Fruit fly (Drosophila melanogaster) whole organism, embryonic: ENCODE results near the gene CG32700.

ENCODE experiments used
- Ada2b ChIP-seq: fragments of 200-800 bp; sonication (Bioruptor generic); IDR thresholded peaks from 2 replicates; pipeline ENCODE4 v1.3.6; 2022; ENCODE audit warnings: missing biosample characterization, missing genetic modification characterization
- B-H2 ChIP-seq: fragments of 200-800 bp; sonication (Bioruptor generic); optimal IDR thresholded peaks from 2 replicates; lab custom pipeline; 2018; ENCODE audit warnings: missing biosample characterization, mild to moderate bottlenecking, missing genetic modification characterization
- CG10959 ChIP-seq: fragments of 200-800 bp; sonication (Bioruptor generic); IDR thresholded peaks from 2 replicates; pipeline ENCODE4 v1.3.6; 2022; ENCODE audit warnings: missing biosample characterization, missing genetic modification characterization
- CG10979 ChIP-seq: fragments of 200-800 bp; sonication (Bioruptor generic); optimal IDR thresholded peaks from 2 replicates; lab custom pipeline; 2018; ENCODE audit warnings: missing biosample characterization, mild to moderate bottlenecking, missing genetic modification characterization, moderate library complexity
- CG11247 ChIP-seq: fragments of 200-800 bp; sonication (Bioruptor generic); IDR thresholded peaks from 2 replicates; pipeline ENCODE4 v1.3.6; 2022; ENCODE audit warnings: missing biosample characterization, missing genetic modification characterization
- CG12942 ChIP-seq: fragments of 200-800 bp; sonication (Bioruptor generic); optimal IDR thresholded peaks from 3 replicates; lab custom pipeline; 2016; ENCODE audit warnings: missing biosample characterization, missing genetic modification characterization
- CG14441 ChIP-seq: fragments of 200-800 bp; sonication (Bioruptor generic); IDR thresholded peaks from 2 replicates; pipeline ENCODE4 v1.3.6; 2022; ENCODE audit warnings: missing biosample characterization, missing genetic modification characterization
- CG15601 ChIP-seq: fragments of 200-800 bp; sonication (Bioruptor generic); optimal IDR thresholded peaks from 3 replicates; lab custom pipeline; 2019; ENCODE audit warnings: missing biosample characterization, mild to moderate bottlenecking, missing genetic modification characterization, moderate library complexity
- CG16813 ChIP-seq: fragments of 200-800 bp; sonication (Bioruptor generic); IDR thresholded peaks from 3 replicates; pipeline ENCODE4 v1.3.6; 2022; ENCODE audit warnings: missing biosample characterization, missing genetic modification characterization; ENCODE audit not compliant: partially characterized antibody
- CG16863 ChIP-seq: fragments of 200-800 bp; sonication (Bioruptor generic); optimal IDR thresholded peaks from 3 replicates; lab custom pipeline; 2016; ENCODE audit warnings: missing biosample characterization, missing genetic modification characterization
- CG17385 ChIP-seq: fragments of 200-800 bp; sonication (Bioruptor generic); optimal IDR thresholded peaks from 3 replicates; lab custom pipeline; 2018; ENCODE audit warnings: missing biosample characterization, mild to moderate bottlenecking, missing genetic modification characterization
- CG1792 ChIP-seq: fragments of 200-800 bp; sonication (Bioruptor generic); optimal IDR thresholded peaks from 2 replicates; lab custom pipeline; 2016; ENCODE audit warnings: missing biosample characterization, missing genetic modification characterization
- CG32772 ChIP-seq: fragments of 200-800 bp; sonication (Bioruptor generic); IDR thresholded peaks from 2 replicates; pipeline ENCODE4 v1.3.6; 2022; ENCODE audit warnings: missing biosample characterization, missing genetic modification characterization
- CG3407 ChIP-seq: fragments of 200-800 bp; sonication (Bioruptor generic); optimal IDR thresholded peaks from 2 replicates; lab custom pipeline; 2018; ENCODE audit warnings: missing biosample characterization, mild to moderate bottlenecking, missing genetic modification characterization
- CG34422 ChIP-seq: fragments of 200-800 bp; sonication (Bioruptor generic); IDR thresholded peaks from 3 replicates; pipeline ENCODE4 v1.3.6; 2022; ENCODE audit warnings: missing biosample characterization, missing genetic modification characterization
- CG4820 ChIP-seq: fragments of 200-800 bp; sonication (Bioruptor generic); optimal IDR thresholded peaks from 3 replicates; lab custom pipeline; 2016; ENCODE audit warnings: missing biosample characterization, missing genetic modification characterization
- CG8924 ChIP-seq: fragments of 200-800 bp; optimal IDR thresholded peaks from 3 replicates; lab custom pipeline; 2019; ENCODE audit warnings: missing biosample characterization, mild to moderate bottlenecking, missing genetic modification characterization, moderate library complexity
- CG9727 ChIP-seq: fragments of 200-800 bp; sonication (Bioruptor generic); optimal IDR thresholded peaks from 3 replicates; lab custom pipeline; 2017; ENCODE audit warnings: missing biosample characterization, mild to moderate bottlenecking, missing genetic modification characterization
- CTCF ChIP-seq: fragments of 200-800 bp; sonication (Bioruptor generic); optimal IDR thresholded peaks from 2 replicates; lab custom pipeline; 2017; ENCODE audit warnings: missing biosample characterization, mild to moderate bottlenecking, missing genetic modification characterization, moderate library complexity
- HLH4C ChIP-seq: fragments of 200-800 bp; sonication (Bioruptor generic); IDR thresholded peaks from 3 replicates; pipeline ENCODE4 v1.3.6; 2022; ENCODE audit warnings: missing biosample characterization, missing genetic modification characterization; ENCODE audit not compliant: partially characterized antibody
- HLH54F ChIP-seq: fragments of 200-800 bp; sonication (Bioruptor generic); optimal IDR thresholded peaks from 3 replicates; lab custom pipeline; 2016; ENCODE audit warnings: missing biosample characterization, missing genetic modification characterization
- Hand ChIP-seq: fragments of 200-800 bp; sonication (Bioruptor generic); optimal IDR thresholded peaks from 2 replicates; lab custom pipeline; 2017; ENCODE audit warnings: mild to moderate bottlenecking, missing biosample characterization, missing genetic modification reagents, missing genetic modification characterization
- Hr39 ChIP-seq: fragments of >200 bp; optimal IDR thresholded peaks from 2 replicates; lab custom pipeline; 2017
- NC2β ChIP-seq: fragments of 200-800 bp; sonication (Bioruptor generic); optimal IDR thresholded peaks from 2 replicates; lab custom pipeline; 2016; ENCODE audit warnings: missing biosample characterization, missing genetic modification characterization
- Neu2 ChIP-seq: fragments of 200-800 bp; sonication (Bioruptor generic); optimal IDR thresholded peaks from 3 replicates; lab custom pipeline; 2016; ENCODE audit warnings: missing biosample characterization, missing genetic modification characterization, borderline replicate concordance
- Six4 ChIP-seq: fragments of 200-800 bp; sonication (Bioruptor generic); optimal IDR thresholded peaks from 2 replicates; lab custom pipeline; 2016; ENCODE audit warnings: missing biosample characterization, missing genetic modification characterization
- Stat92E ChIP-seq, 3 experiments: fragments of >200 bp in 2 of 3; fragments of 200-800 bp in 1 of 3; sonication (Bioruptor generic) in 1 of 3; optimal IDR thresholded peaks; 2 replicates each; lab custom pipeline; 2017 to 2019; ENCODE audit warnings: missing biosample characterization in 3 of 3, missing genetic modification characterization in 3 of 3, mild to moderate bottlenecking in 1 of 3, moderate library complexity in 1 of 3
- abd-A ChIP-seq: fragments of 200-800 bp; sonication (Bioruptor generic); optimal IDR thresholded peaks from 3 replicates; lab custom pipeline; 2019; ENCODE audit warnings: missing biosample characterization, mild to moderate bottlenecking, missing genetic modification characterization, moderate library complexity
- ap ChIP-seq: fragments of 200-800 bp; sonication (Bioruptor generic); IDR thresholded peaks from 2 replicates; pipeline ENCODE4 v1.3.6; 2022; ENCODE audit warnings: missing biosample characterization, missing genetic modification characterization
- ash1 ChIP-seq: fragments of 200-800 bp; sonication (Bioruptor generic); optimal IDR thresholded peaks from 2 replicates; lab custom pipeline; 2018; ENCODE audit warnings: missing biosample characterization, mild to moderate bottlenecking, missing genetic modification characterization
- cad ChIP-seq: fragments of >200 bp; optimal IDR thresholded peaks from 2 replicates; lab custom pipeline; 2017; ENCODE audit warnings: missing biosample characterization, missing genetic modification characterization
- cas ChIP-seq: fragments of 200-800 bp; sonication (Bioruptor generic); IDR thresholded peaks from 2 replicates; pipeline ENCODE4 v1.3.6; 2022; ENCODE audit warnings: missing biosample characterization, missing genetic modification characterization
- cato ChIP-seq: fragments of 200-800 bp; sonication (Bioruptor generic); optimal IDR thresholded peaks from 2 replicates; lab custom pipeline; 2016; ENCODE audit warnings: missing biosample characterization, missing genetic modification characterization, borderline replicate concordance
- fd3F ChIP-seq: fragments of 200-800 bp; sonication (Bioruptor generic); optimal IDR thresholded peaks from 2 replicates; lab custom pipeline; 2018; ENCODE audit warnings: missing biosample characterization, mild to moderate bottlenecking, missing genetic modification characterization, moderate library complexity
- fru ChIP-seq: fragments of >200 bp; optimal IDR thresholded peaks from 2 replicates; lab custom pipeline; 2017
- gro ChIP-seq: fragments of 200-800 bp; sonication (Bioruptor generic); optimal IDR thresholded peaks from 2 replicates; lab custom pipeline; 2016; ENCODE audit warnings: missing biosample characterization, missing genetic modification characterization
- gsb ChIP-seq: fragments of 200-800 bp; sonication (Bioruptor generic); IDR thresholded peaks from 2 replicates; pipeline ENCODE4 v1.3.6; 2022; ENCODE audit warnings: missing biosample characterization, missing genetic modification characterization
- gt ChIP-seq: fragments of 200-800 bp; sonication (Bioruptor generic); IDR thresholded peaks from 2 replicates; pipeline ENCODE4 v1.3.6; 2022; ENCODE audit warnings: missing biosample characterization, missing genetic modification characterization
- hth ChIP-seq: fragments of >200 bp; optimal IDR thresholded peaks from 2 replicates; lab custom pipeline; 2017; ENCODE audit warnings: inconsistent platforms
- ken ChIP-seq: fragments of 200-800 bp; sonication (Bioruptor generic); IDR thresholded peaks from 3 replicates; pipeline ENCODE4 v1.3.6; 2022; ENCODE audit warnings: missing biosample characterization, missing genetic modification characterization
- klu ChIP-seq: fragments of 200-800 bp; sonication (Bioruptor generic); IDR thresholded peaks from 2 replicates; pipeline ENCODE4 v1.3.6; 2022; ENCODE audit warnings: missing biosample characterization, missing genetic modification characterization
- odd ChIP-seq: fragments of 200-800 bp; sonication (Bioruptor generic); optimal IDR thresholded peaks from 2 replicates; lab custom pipeline; 2017; ENCODE audit warnings: missing biosample characterization, mild to moderate bottlenecking, missing genetic modification characterization
- otp ChIP-seq: fragments of 200-800 bp; sonication (Bioruptor generic); IDR thresholded peaks from 3 replicates; pipeline ENCODE4, ENCODE4 v1.3.6; 2022; ENCODE audit warnings: missing biosample characterization, missing genetic modification characterization
- pnt ChIP-seq: fragments of 200-800 bp; sonication (Bioruptor generic); optimal IDR thresholded peaks from 3 replicates; lab custom pipeline; 2016; ENCODE audit warnings: missing biosample characterization, missing genetic modification characterization
- prd ChIP-seq, 3 experiments: fragments of >200 bp in 2 of 3; fragments of 200-800 bp in 1 of 3; sonication (Bioruptor generic) in 1 of 3; optimal IDR thresholded peaks in 2 of 3; IDR thresholded peaks in 1 of 3; 2 replicates in 2 of 3; 3 replicates in 1 of 3; pipeline versions ENCODE4 v1.3.6 to Lab custom; 2017 to 2022; ENCODE audit warnings: missing biosample characterization in 1 of 3, missing genetic modification characterization in 1 of 3
- sens-2 ChIP-seq: fragments of 200-800 bp; sonication (Bioruptor generic); IDR thresholded peaks from 2 replicates; pipeline ENCODE4 v1.3.6; 2022; ENCODE audit warnings: missing biosample characterization, missing genetic modification characterization
- sob ChIP-seq: fragments of 200-800 bp; sonication (Bioruptor generic); IDR thresholded peaks from 2 replicates; pipeline ENCODE4 v1.3.6; 2022; ENCODE audit warnings: missing biosample characterization, missing genetic modification characterization
- stc ChIP-seq: fragments of 200-800 bp; sonication (Bioruptor generic); IDR thresholded peaks from 2 replicates; pipeline ENCODE4 v1.3.6; 2022; ENCODE audit warnings: missing biosample characterization, missing genetic modification characterization
- trh ChIP-seq: fragments of 200-800 bp; sonication (Bioruptor generic); optimal IDR thresholded peaks from 2 replicates; lab custom pipeline; 2016; ENCODE audit warnings: missing biosample characterization, missing genetic modification characterization
- usp ChIP-seq: fragments of >200 bp; optimal IDR thresholded peaks from 2 replicates; lab custom pipeline; 2017; ENCODE audit warnings: missing biosample characterization, missing genetic modification characterization
- vvl ChIP-seq: fragments of 200-800 bp; sonication (Bioruptor generic); IDR thresholded peaks from 2 replicates; pipeline ENCODE4 v1.3.6; 2022; ENCODE audit warnings: missing biosample characterization, missing genetic modification characterization
- yki ChIP-seq: fragments of >200 bp; optimal IDR thresholded peaks from 3 replicates; lab custom pipeline; 2018

Gene CG32700

dm6 chrX:9579918-9580521, 29.4 kb upstream of the CG32700 start, which contains the start of gene LPCAT (continued):
- TF ChIP-seq NC2β (GFP tag; lab: Kevin White, UChicago) (peak; percentile 29), CG9727 (GFP tag; lab: Kevin White, UChicago) (peak; percentile 72), HLH4C (GFP tag; lab: Robert Waterston, UW) (peak; percentile 74), trh (GFP tag; lab: Kevin White, UChicago) (peak; percentile 54), otp (GFP tag; lab: Robert Waterston, UW) (0 out of 3 replicates have a peak, but pooled peaks have one; percentile 20), ash1 (GFP tag; lab: Kevin White, UChicago) (no peak), usp (GFP tag; lab: Kevin White, UChicago) (no peak), ap (peak; percentile 65), CG16863 (GFP tag; lab: Kevin White, UChicago) (peak; percentile 52), CG10959 (peak; percentile 13; the same call in 1 of the 2 replicates), odd (GFP tag; lab: Kevin White, UChicago) (no peak), HLH54F (GFP tag; lab: Kevin White, UChicago) (peak; percentile 85), prd (optimal IDR thresholded peaks at IDR 0.05; lab: Kevin White, UChicago) (no peak), prd (GFP tag; IDR thresholded peaks at IDR 0.05; lab: Robert Waterston, UW) (peak; percentile 86), pnt (GFP tag; lab: Kevin White, UChicago) (peak; percentile 81), Neu2 (no peak), CG34422 (GFP tag; lab: Robert Waterston, UW) (peak; percentile 81), hth (lab: Kevin White, UChicago) (no peak), cas (GFP tag; lab: Robert Waterston, UW) (peak; percentile 22; the same call in 1 of the 2 replicates), Ada2b (peak; percentile 47; the same call in 1 of the 2 replicates), CG11247 (GFP tag; lab: Robert Waterston, UW) (peak; percentile 86), Hand (no peak), B-H2 (peak; percentile 86), CTCF (GFP tag; lab: Kevin White, UChicago) (peak; percentile 50), CG10979 (tag; lab: Kevin White, UChicago) (peak; percentile 63), gt (GFP tag; lab: Robert Waterston, UW) (0 out of 2 replicates have a peak, but pooled peaks have one; percentile 32), Hr39 (lab: Kevin White, UChicago) (no peak), sob (GFP tag; lab: Robert Waterston, UW) (peak; percentile 85), CG17385 (GFP tag; lab: Kevin White, UChicago) (peak; percentile 48), CG1792 (peak; percentile 46), gro (peak; percentile 80), abd-A (peak; percentile 97), gsb (peak; percentile 67; the same call in 1 of the 2 replicates), cato (GFP tag; lab: Kevin White, UChicago) (peak; percentile 47), ken (peak; percentile 90), CG15601 (tag; lab: Kevin White, UChicago) (peak; percentile 40), CG3407 (no peak), fru (no peak), sens-2 (GFP tag; lab: Robert Waterston, UW) (no peak), CG32772 (GFP tag; lab: Robert Waterston, UW) (peak; percentile 76), Stat92E (GFP tag; optimal IDR thresholded peaks at IDR 0.05; lab: Kevin White, UChicago) (no peak), klu (peak; percentile 62), CG8924 (no peak), stc (GFP tag; lab: Robert Waterston, UW) (peak; percentile 32; the same call in 1 of the 2 replicates), CG4820 (GFP tag; lab: Kevin White, UChicago) (peak; percentile 79), CG16813 (GFP tag; lab: Robert Waterston, UW) (peak; percentile 84), CG14441 (GFP tag; lab: Robert Waterston, UW) (peak; percentile 81), vvl (GFP tag; lab: Robert Waterston, UW) (peak; percentile 89), yki (lab: Kevin White, UChicago) (no peak), Six4 (GFP tag; lab: Kevin White, UChicago) (peak; percentile 68), fd3F (GFP tag; lab: Kevin White, UChicago) (peak; percentile 23), cad (GFP tag; lab: Kevin White, UChicago) (no peak), CG12942 (GFP tag; lab: Kevin White, UChicago) (peak; percentile 38)
